Fruit fly (Drosophila melanogaster) whole organism, wandering third instar larva: ENCODE results near the gene CG3032.

Source experiments
- Abd-B ChIP-seq: fragments of >200 bp; optimal IDR thresholded peaks from 2 replicates; lab custom pipeline; 2017; ENCODE audit warnings: missing biosample characterization, missing genetic modification characterization
- CG32264 ChIP-seq: fragments of 200-800 bp; sonication (Bioruptor generic); optimal IDR thresholded peaks from 2 replicates; lab custom pipeline; 2016; ENCODE audit warnings: missing biosample characterization, missing genetic modification characterization
- CG9705 ChIP-seq: fragments of 200-800 bp; sonication (Bioruptor generic); optimal IDR thresholded peaks from 2 replicates; lab custom pipeline; 2018; ENCODE audit warnings: missing biosample characterization, mild to moderate bottlenecking, missing genetic modification characterization
- CrebA ChIP-seq: fragments of 200-800 bp; sonication (Bioruptor generic); optimal IDR thresholded peaks from 2 replicates; lab custom pipeline; 2016; ENCODE audit warnings: missing biosample characterization, mild to moderate bottlenecking, missing genetic modification characterization, borderline replicate concordance
- Dfd ChIP-seq: fragments of >200 bp; optimal IDR thresholded peaks from 2 replicates; lab custom pipeline; 2017; ENCODE audit warnings: missing biosample characterization, missing genetic modification characterization
- Dif ChIP-seq: fragments of 200-275, 200-300 bp; sonication (Bioruptor generic); optimal IDR thresholded peaks from 2 replicates; lab custom pipeline; 2018; ENCODE audit warnings: missing biosample characterization, missing genetic modification characterization; ENCODE audit not compliant: partially characterized antibody
- GATAd ChIP-seq: sonication (Bioruptor generic); optimal IDR thresholded peaks from 2 replicates; lab custom pipeline; 2016; ENCODE audit warnings: missing biosample characterization, missing genetic modification characterization
- HLH106 ChIP-seq: fragments of 200-800 bp; optimal IDR thresholded peaks from 3 replicates; lab custom pipeline; 2019; ENCODE audit warnings: missing biosample characterization, mild to moderate bottlenecking, missing genetic modification characterization, moderate library complexity
- Hnf4 ChIP-seq: fragments of 200-800 bp; sonication (Bioruptor generic); optimal IDR thresholded peaks from 2 replicates; lab custom pipeline; 2016; ENCODE audit warnings: missing biosample characterization, mild to moderate bottlenecking, missing genetic modification characterization
- Hr78 ChIP-seq: fragments of >200 bp; optimal IDR thresholded peaks from 2 replicates; lab custom pipeline; 2017; ENCODE audit warnings: missing biosample characterization, missing genetic modification characterization
- Hr83 ChIP-seq: fragments of 200-300 bp; sonication (Bioruptor generic); optimal IDR thresholded peaks from 2 replicates; lab custom pipeline; 2016; ENCODE audit warnings: missing biosample characterization, mild to moderate bottlenecking, missing genetic modification characterization, moderate library complexity; ENCODE audit not compliant: poor library complexity, severe bottlenecking
- Jra ChIP-seq: sonication (Bioruptor generic); optimal IDR thresholded peaks from 2 replicates; lab custom pipeline; 2016; ENCODE audit warnings: missing biosample characterization, missing genetic modification characterization
- Mio ChIP-seq: sonication (Bioruptor generic); optimal IDR thresholded peaks from 2 replicates; lab custom pipeline; 2016; ENCODE audit warnings: missing biosample characterization, missing genetic modification characterization
- Myc ChIP-seq: fragments of >200 bp; optimal IDR thresholded peaks from 2 replicates; lab custom pipeline; 2017
- N ChIP-seq: fragments of >200 bp; optimal IDR thresholded peaks from 2 replicates; lab custom pipeline; 2018; ENCODE audit warnings: missing biosample characterization, missing external identifiers, missing genetic modification characterization
- OdsH ChIP-seq: fragments of 200-800 bp; sonication (Bioruptor generic); optimal IDR thresholded peaks from 2 replicates; lab custom pipeline; 2016; ENCODE audit warnings: missing biosample characterization, mild to moderate bottlenecking, missing genetic modification characterization
- Rel ChIP-seq, 2 experiments: fragments of 200-800 bp; sonication (Bioruptor generic) in 1 of 2; optimal IDR thresholded peaks; 2 replicates in 1 of 2; 3 replicates in 1 of 2; lab custom pipeline; 2016 to 2019; ENCODE audit warnings: mild to moderate bottlenecking in 2 of 2, missing biosample characterization in 2 of 2, missing genetic modification characterization in 2 of 2, moderate library complexity in 1 of 2
- Sp1 ChIP-seq: fragments of 200-800 bp; sonication (Bioruptor generic); optimal IDR thresholded peaks from 3 replicates; lab custom pipeline; 2019; ENCODE audit warnings: missing biosample characterization, mild to moderate bottlenecking, missing genetic modification characterization, moderate library complexity
- Vsx2 ChIP-seq: fragments of 200-300, 225-300 bp; sonication (Bioruptor generic); optimal IDR thresholded peaks from 2 replicates; lab custom pipeline; 2018; ENCODE audit warnings: missing biosample characterization, missing genetic modification characterization; ENCODE audit not compliant: partially characterized antibody
- brk ChIP-seq: fragments of 200-800 bp; sonication (Bioruptor generic); optimal IDR thresholded peaks from 2 replicates; lab custom pipeline; 2016; ENCODE audit warnings: missing biosample characterization, mild to moderate bottlenecking, missing genetic modification characterization
- dl ChIP-seq, 2 experiments: fragments of 175-275, 200-275 bp in 1 of 2; fragments of 200-275 bp in 1 of 2; sonication (Bioruptor generic); optimal IDR thresholded peaks; lab custom pipeline; 2018; ENCODE audit warnings: mild to moderate bottlenecking in 2 of 2, missing biosample characterization in 2 of 2, missing genetic modification characterization in 2 of 2, moderate library complexity in 2 of 2; ENCODE audit not compliant: partially characterized antibody in 2 of 2, insufficient read depth in 1 of 2
- dmrt93B ChIP-seq: fragments of 200-800 bp; sonication (Bioruptor generic); optimal IDR thresholded peaks from 2 replicates; lab custom pipeline; 2018; ENCODE audit warnings: missing biosample characterization, mild to moderate bottlenecking, missing genetic modification characterization
- dsf ChIP-seq: sonication (Bioruptor generic); optimal IDR thresholded peaks from 2 replicates; lab custom pipeline; 2016; ENCODE audit warnings: missing biosample characterization, missing genetic modification characterization, borderline replicate concordance
- foxo ChIP-seq, 2 experiments: fragments of 200-800 bp; sonication (Bioruptor generic); optimal IDR thresholded peaks; 2 replicates in 1 of 2; 3 replicates in 1 of 2; lab custom pipeline; 2016 to 2017; ENCODE audit warnings: missing biosample characterization in 2 of 2, missing genetic modification characterization in 2 of 2
- fru ChIP-seq: fragments of 200-800 bp; sonication (Bioruptor generic); optimal IDR thresholded peaks from 3 replicates; lab custom pipeline; 2016; ENCODE audit warnings: missing biosample characterization, mild to moderate bottlenecking, missing genetic modification characterization
- h ChIP-seq: fragments of 200-800 bp; sonication (Bioruptor generic); optimal IDR thresholded peaks from 3 replicates; lab custom pipeline; 2016; ENCODE audit warnings: missing biosample characterization, mild to moderate bottlenecking, missing genetic modification characterization
- jim ChIP-seq: fragments of 175-275, 200-325 bp; sonication (Bioruptor generic); optimal IDR thresholded peaks from 2 replicates; lab custom pipeline; 2016; ENCODE audit warnings: missing biosample characterization, mild to moderate bottlenecking, missing genetic modification characterization
- lola ChIP-seq: fragments of >200 bp; optimal IDR thresholded peaks from 2 replicates; lab custom pipeline; 2017; ENCODE audit warnings: missing biosample characterization, missing genetic modification characterization
- psq ChIP-seq: fragments of 200-800 bp; sonication (Bioruptor generic); optimal IDR thresholded peaks from 3 replicates; lab custom pipeline; 2017; ENCODE audit warnings: missing biosample characterization, mild to moderate bottlenecking, missing genetic modification characterization, moderate library complexity
- rgr ChIP-seq: fragments of 200-800 bp; sonication (Bioruptor generic); optimal IDR thresholded peaks from 3 replicates; lab custom pipeline; 2016; ENCODE audit warnings: missing biosample characterization, mild to moderate bottlenecking, missing genetic modification characterization
- sage ChIP-seq: fragments of 200-800 bp; sonication (Bioruptor generic); optimal IDR thresholded peaks from 2 replicates; lab custom pipeline; 2016; ENCODE audit warnings: missing biosample characterization, mild to moderate bottlenecking, missing genetic modification characterization
- sv ChIP-seq: fragments of 200-800 bp; sonication (Bioruptor generic); optimal IDR thresholded peaks from 3 replicates; lab custom pipeline; 2016; ENCODE audit warnings: missing biosample characterization, missing genetic modification characterization
- tai ChIP-seq: sonication (Bioruptor generic); optimal IDR thresholded peaks from 2 replicates; lab custom pipeline; 2016; ENCODE audit warnings: missing biosample characterization, missing genetic modification characterization
- usp ChIP-seq: fragments of >200 bp; optimal IDR thresholded peaks from 2 replicates; lab custom pipeline; 2017; ENCODE audit warnings: missing biosample characterization, missing genetic modification characterization
- woc ChIP-seq: sonication (Bioruptor generic); optimal IDR thresholded peaks from 2 replicates; lab custom pipeline; 2016; ENCODE audit warnings: missing biosample characterization, mild to moderate bottlenecking, missing genetic modification characterization

CG3032 gene

dm6 chrX:7000444-7001134 lies 13.1 kb downstream of the CG3032 start:
- TF ChIP-seq woc (GFP tag; lab: Kevin White, UChicago), result peak; percentile 86
- TF ChIP-seq psq, result peak; percentile 55
- TF ChIP-seq fru (GFP tag; lab: Kevin White, UChicago), result peak; percentile 57
- peak; percentile 63 for TF ChIP-seq Vsx2 (GFP tag; lab: Kevin White, UChicago)
- TF ChIP-seq sv, result no peak
- TF ChIP-seq tai (GFP tag; lab: Kevin White, UChicago), result peak; percentile 25
- TF ChIP-seq Sp1 (GFP tag; lab: Kevin White, UChicago), result peak; percentile 29
- TF ChIP-seq dl (GFP tag; optimal IDR thresholded peaks at IDR 0.05; lab: Kevin White, UChicago; ENCODE audit: insufficient read depth in 1 of 2, partially characterized antibody in 2 of 2), result peak; percentile 19 to 20
- no peak for TF ChIP-seq Jra (GFP tag; lab: Kevin White, UChicago)
- no peak for TF ChIP-seq usp (GFP tag; lab: Kevin White, UChicago)
- no peak for TF ChIP-seq GATAd (GFP tag; lab: Kevin White, UChicago)
- TF ChIP-seq CG32264 (GFP tag; lab: Kevin White, UChicago), result no peak
- peak; percentile 51 for TF ChIP-seq Dif (GFP tag; lab: Kevin White, UChicago)
- no peak for TF ChIP-seq dsf (GFP tag; lab: Kevin White, UChicago)

- TF ChIP-seq CG32264 (GFP tag; lab: Kevin White, UChicago) (no peak), Mio (GFP tag; lab: Kevin White, UChicago) (no peak), N (GFP tag; lab: Kevin White, UChicago) (no peak), Sp1 (GFP tag; lab: Kevin White, UChicago) (peak; percentile 22), jim (GFP tag; lab: Kevin White, UChicago) (peak; percentile 62), sv (no peak), woc (GFP tag; lab: Kevin White, UChicago) (no peak), HLH106 (tag; lab: Kevin White, UChicago) (no peak), Vsx2 (GFP tag; lab: Kevin White, UChicago) (peak; percentile 83), h (GFP tag; lab: Kevin White, UChicago) (peak; percentile 54), Abd-B (GFP tag; lab: Kevin White, UChicago) (no peak), GATAd (GFP tag; lab: Kevin White, UChicago) (no peak), Hr78 (no peak), psq (no peak), tai (GFP tag; lab: Kevin White, UChicago) (no peak), CrebA (GFP tag; lab: Kevin White, UChicago) (peak; percentile 46), Dif (GFP tag; lab: Kevin White, UChicago) (peak; percentile 70), rgr (GFP tag; lab: Kevin White, UChicago) (peak; percentile 31), fru (GFP tag; lab: Kevin White, UChicago) (peak; percentile 26), Hr83 (peak; percentile 70), dmrt93B (no peak), Jra (GFP tag; lab: Kevin White, UChicago) (peak; percentile 58), foxo (GFP tag; optimal IDR thresholded peaks at IDR 0.05; lab: Kevin White, UChicago) (no peak), usp (GFP tag; lab: Kevin White, UChicago) (no peak), dl (GFP tag; optimal IDR thresholded peaks at IDR 0.05; lab: Kevin White, UChicago; ENCODE audit: insufficient read depth in 1 of 2, partially characterized antibody in 2 of 2) (peak; percentile 45 to 63), Hnf4 (GFP tag; lab: Kevin White, UChicago) (peak; percentile 78), brk (GFP tag; lab: Kevin White, UChicago) (no peak), CG9705 (GFP tag; lab: Kevin White, UChicago) (no peak), lola (GFP tag; lab: Kevin White, UChicago) (no peak), Dfd (GFP tag; lab: Kevin White, UChicago) (no peak), sage (GFP tag; lab: Kevin White, UChicago) (no peak), OdsH (peak; percentile 8), Rel (GFP tag; optimal IDR thresholded peaks at IDR 0.05; lab: Kevin White, UChicago) (peak; percentile 74), Rel (tag; optimal IDR thresholded peaks at IDR 0.05; lab: Kevin White, UChicago) (peak; percentile 70), dsf (GFP tag; lab: Kevin White, UChicago) (no peak), Myc (lab: Kevin White, UChicago) (no peak)
Measured at dm6 chrX:6998492-6998852, 15.2 kb downstream of the CG3032 start, which contains the start of gene Inx2. Gene Inx2, plus strand, starts transcription at chrX:6998672.
